Fruit fly (Drosophila melanogaster): ENCODE measurements around the gene CG7194.

The CG7194 gene

dm6 chr3L:8299224-8300130, 4.4 kb downstream of the CG7194 start, which contains the start of the genes Arl5 and CG13671 (continued):
- no peak for TF ChIP-seq tna (GFP tag; IDR thresholded peaks at IDR 0.05; ENCODE audit: partially characterized antibody)
- peak; percentile 25 for TF ChIP-seq Hmx (GFP tag; optimal IDR thresholded peaks at IDR 0.05)
- TF ChIP-seq Deaf1 (tag; optimal IDR thresholded peaks at IDR 0.05): no peak
- peak; percentile 73 for TF ChIP-seq mam (GFP tag; optimal IDR thresholded peaks at IDR 0.05)
- peak; percentile 62 for TF ChIP-seq HmgZ (tag; optimal IDR thresholded peaks at IDR 0.05)
- TF ChIP-seq CG4360 (GFP tag; IDR thresholded peaks at IDR 0.05): peak; percentile 85
- TF ChIP-seq CG7372 (GFP tag; IDR thresholded peaks at IDR 0.05): peak; percentile 33; the same call in 1 of the 2 replicates
- peak; percentile 39 for TF ChIP-seq CG8944 (GFP tag; optimal IDR thresholded peaks at IDR 0.05)
- peak; percentile 89 for TF ChIP-seq lbe (GFP tag; optimal IDR thresholded peaks at IDR 0.05)
- TF ChIP-seq CG42726 (GFP tag; IDR thresholded peaks at IDR 0.05; ENCODE audit: partially characterized antibody): no peak; the same call in 1 of the 2 replicates
- no peak for TF ChIP-seq oc (tag; optimal IDR thresholded peaks at IDR 0.05)
- no peak; the same call in 1 of the 2 replicates for TF ChIP-seq danr (GFP tag; IDR thresholded peaks at IDR 0.05)
- TF ChIP-seq bigmax (GFP tag; optimal IDR thresholded peaks at IDR 0.05): no peak
- peak; percentile 76 for TF ChIP-seq CG10209 (GFP tag; optimal IDR thresholded peaks at IDR 0.05)
- peak; percentile 83 for TF ChIP-seq MESR4 (GFP tag; optimal IDR thresholded peaks at IDR 0.05)
- no peak for TF ChIP-seq schlank (tag; optimal IDR thresholded peaks at IDR 0.05)
- no peak for TF ChIP-seq CG11504 (tag; optimal IDR thresholded peaks at IDR 0.05)
- TF ChIP-seq kah (GFP tag; optimal IDR thresholded peaks at IDR 0.05): peak; percentile 28
- TF ChIP-seq dati (GFP tag; IDR thresholded peaks at IDR 0.05): 0 out of 2 replicates have a peak, but pooled peaks have one; percentile 2
- TF ChIP-seq CG12391 (tag; optimal IDR thresholded peaks at IDR 0.05): peak; percentile 91
- TF ChIP-seq Dp (GFP tag; optimal IDR thresholded peaks at IDR 0.05): peak; percentile 44
- TF ChIP-seq repo (GFP tag; optimal IDR thresholded peaks at IDR 0.05): peak; percentile 26
- TF ChIP-seq CrebB (tag; optimal IDR thresholded peaks at IDR 0.05): peak; percentile 7
- TF ChIP-seq HLH4C (GFP tag; IDR thresholded peaks at IDR 0.05; ENCODE audit: partially characterized antibody): peak; percentile 70
- peak; percentile 62; the same call in 2 of the 3 replicates for TF ChIP-seq CG14860 (GFP tag; IDR thresholded peaks at IDR 0.05; ENCODE audit: partially characterized antibody)
- peak; percentile 75 for TF ChIP-seq ase (GFP tag; IDR thresholded peaks at IDR 0.05)
- TF ChIP-seq CG9797 (GFP tag; optimal IDR thresholded peaks at IDR 0.05): peak; percentile 84
- no peak for TF ChIP-seq br (optimal IDR thresholded peaks at IDR 0.05)
- peak; percentile 43 for TF ChIP-seq pnt (GFP tag; optimal IDR thresholded peaks at IDR 0.05)
- peak; percentile 83 for TF ChIP-seq Rfx (GFP tag; IDR thresholded peaks at IDR 0.05)
- peak; percentile 13 for TF ChIP-seq ERR (GFP tag; optimal IDR thresholded peaks at IDR 0.05)
- TF ChIP-seq tin (GFP tag; optimal IDR thresholded peaks at IDR 0.05): peak; percentile 85
- TF ChIP-seq sisA (GFP tag; IDR thresholded peaks at IDR 0.05): peak; percentile 85
- TF ChIP-seq Camta (GFP tag; optimal IDR thresholded peaks at IDR 0.05): peak; percentile 47
- no peak for TF ChIP-seq CG15011 (GFP tag; optimal IDR thresholded peaks at IDR 0.05)
- peak; percentile 77; the same call in 2 of the 3 replicates for TF ChIP-seq hb (GFP tag; IDR thresholded peaks at IDR 0.05; ENCODE audit: partially characterized antibody)
- TF ChIP-seq CG7786 (GFP tag; optimal IDR thresholded peaks at IDR 0.05): peak; percentile 27
- peak; percentile 49 for TF ChIP-seq twi (tag; optimal IDR thresholded peaks at IDR 0.05)
- no peak for TF ChIP-seq p53 (GFP tag; optimal IDR thresholded peaks at IDR 0.05)
- no peak for TF ChIP-seq CG11398 (GFP tag; optimal IDR thresholded peaks at IDR 0.05)
- TF ChIP-seq CG5245 (GFP tag; optimal IDR thresholded peaks at IDR 0.05): peak; percentile 76
- TF ChIP-seq CG6813 (GFP tag; optimal IDR thresholded peaks at IDR 0.05): peak; percentile 21
- TF ChIP-seq Med (GFP tag): peak; percentile 92
- peak; percentile 89 for TF ChIP-seq Xrp1 (GFP tag; IDR thresholded peaks at IDR 0.05)
- TF ChIP-seq CG30403 (GFP tag; optimal IDR thresholded peaks at IDR 0.05): peak; percentile 89
- TF ChIP-seq pzg (GFP tag; optimal IDR thresholded peaks at IDR 0.05): peak; percentile 62
- peak; percentile 88 for TF ChIP-seq CG11456 (GFP tag; IDR thresholded peaks at IDR 0.05)
- TF ChIP-seq Hr78 (GFP tag; optimal IDR thresholded peaks at IDR 0.05): no peak

All from whole organism, embryonic.